Fruit fly (Drosophila melanogaster): ENCODE results near the gene CG33490.
A peak's percentile ranks its signal among the peaks of the same experiment; 100 is the strongest.

The CG33490 gene

dm6 chr3L:11560885-11561284 is 13.6 kb downstream of the CG33490 start:
- TF ChIP-seq CG17801 (GFP tag; optimal IDR thresholded peaks at IDR 0.05; ENCODE audit: partially characterized antibody) = no peak

DNA sequence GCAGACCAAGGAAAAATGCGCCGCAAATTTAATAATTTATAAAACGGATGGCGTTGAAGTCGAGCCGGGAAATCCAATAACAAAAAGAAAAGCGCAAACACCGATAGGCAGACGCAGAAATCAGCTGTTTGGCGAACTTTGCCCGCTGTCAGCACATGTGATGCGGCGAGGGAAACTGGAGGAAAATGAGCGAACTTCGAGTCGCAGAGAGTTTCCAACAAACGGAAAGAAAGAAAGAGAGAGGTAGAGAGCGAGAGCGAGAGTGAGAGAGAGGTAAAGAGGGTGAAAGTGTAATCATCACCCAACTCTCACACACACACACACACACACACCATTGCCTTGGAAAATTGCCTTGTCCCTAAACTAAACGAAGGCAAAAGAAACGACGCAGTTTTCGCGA is 17.3 kb downstream of the CG33490 start:
- TF ChIP-seq CG17801 (GFP tag; optimal IDR thresholded peaks at IDR 0.05; ENCODE audit: partially characterized antibody) = no peak

DNA sequence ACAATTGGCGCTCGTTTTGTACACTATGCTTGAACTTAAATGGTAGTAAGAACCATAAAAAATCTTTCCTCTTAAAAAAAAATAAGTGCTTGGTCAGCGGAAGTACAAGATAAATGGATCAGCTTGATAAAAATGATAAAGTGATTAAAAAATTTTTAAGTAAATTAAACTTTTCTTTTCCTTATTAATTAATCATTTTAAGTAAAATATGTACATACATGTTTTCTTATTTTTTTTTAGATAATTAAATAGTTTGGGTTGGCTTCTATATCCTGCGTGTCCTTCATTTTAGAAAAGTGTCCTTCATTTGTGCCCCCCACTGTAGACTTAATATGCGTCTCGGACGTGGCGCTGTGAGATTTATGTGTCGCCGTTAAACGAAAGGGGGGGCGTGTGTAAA is 17.8 kb downstream of the CG33490 start:
- no peak for TF ChIP-seq CG17801 (GFP tag; optimal IDR thresholded peaks at IDR 0.05; ENCODE audit: partially characterized antibody)

dm6 chr3L:11555662-11556460 is 18.6 kb downstream of the CG33490 start:
- TF ChIP-seq CG17801 (GFP tag; optimal IDR thresholded peaks at IDR 0.05; ENCODE audit: partially characterized antibody) = no peak

dm6 chr3L:11554796-11555195 is 19.7 kb downstream of the CG33490 start:
- TF ChIP-seq CG17801 (GFP tag; optimal IDR thresholded peaks at IDR 0.05; ENCODE audit: partially characterized antibody) = no peak

DNA sequence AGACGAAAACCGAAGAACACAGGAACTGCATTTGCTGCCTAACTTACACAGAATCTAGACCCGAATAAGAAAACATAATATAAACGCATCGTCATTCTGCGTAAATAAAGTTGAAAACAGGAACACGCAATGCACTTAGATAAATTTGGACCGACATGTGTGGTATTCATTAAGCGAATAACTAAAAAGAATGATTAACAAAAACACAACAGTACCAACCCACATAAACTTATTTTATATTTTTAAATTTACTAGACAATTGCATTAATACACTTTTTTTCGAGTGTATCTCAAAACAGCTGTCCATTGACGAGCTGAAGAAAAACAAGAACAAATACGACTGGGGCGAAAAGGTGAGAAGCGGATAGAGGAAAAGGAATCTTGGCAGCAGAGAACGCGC is 20.1 kb downstream of the CG33490 start:
- TF ChIP-seq CG17801 (GFP tag; optimal IDR thresholded peaks at IDR 0.05; ENCODE audit: partially characterized antibody) = peak; percentile 68

DNA sequence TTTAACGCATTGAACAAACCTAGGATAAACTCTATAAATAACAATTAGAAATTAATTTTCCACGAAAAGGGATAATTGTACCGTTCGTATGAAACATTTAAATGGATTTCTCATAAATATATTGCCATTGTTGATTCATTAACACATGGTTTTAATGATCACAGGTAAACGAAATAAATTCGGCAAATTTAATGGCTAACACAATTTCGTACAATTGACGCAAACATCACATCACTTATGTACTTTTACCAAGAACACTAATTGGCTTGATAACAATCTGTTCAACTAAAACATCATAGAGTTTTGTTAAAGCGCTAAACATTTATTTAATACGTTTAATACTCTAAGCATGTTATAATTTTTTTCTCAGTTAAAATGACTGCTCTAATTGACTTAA is 20.8 kb downstream of the CG33490 start:
- no peak for TF ChIP-seq CG17801 (GFP tag; optimal IDR thresholded peaks at IDR 0.05; ENCODE audit: partially characterized antibody)

- TF ChIP-seq CG17801 (GFP tag; optimal IDR thresholded peaks at IDR 0.05; ENCODE audit: partially characterized antibody) = peak; percentile 72
Observed at dm6 chr3L:11552996-11553671, 21.3 kb downstream of the CG33490 start.

- no peak for TF ChIP-seq CG17801 (GFP tag; optimal IDR thresholded peaks at IDR 0.05; ENCODE audit: partially characterized antibody)
Observed at dm6 chr3L:11551949-11552348, 22.5 kb downstream of the CG33490 start.

DNA sequence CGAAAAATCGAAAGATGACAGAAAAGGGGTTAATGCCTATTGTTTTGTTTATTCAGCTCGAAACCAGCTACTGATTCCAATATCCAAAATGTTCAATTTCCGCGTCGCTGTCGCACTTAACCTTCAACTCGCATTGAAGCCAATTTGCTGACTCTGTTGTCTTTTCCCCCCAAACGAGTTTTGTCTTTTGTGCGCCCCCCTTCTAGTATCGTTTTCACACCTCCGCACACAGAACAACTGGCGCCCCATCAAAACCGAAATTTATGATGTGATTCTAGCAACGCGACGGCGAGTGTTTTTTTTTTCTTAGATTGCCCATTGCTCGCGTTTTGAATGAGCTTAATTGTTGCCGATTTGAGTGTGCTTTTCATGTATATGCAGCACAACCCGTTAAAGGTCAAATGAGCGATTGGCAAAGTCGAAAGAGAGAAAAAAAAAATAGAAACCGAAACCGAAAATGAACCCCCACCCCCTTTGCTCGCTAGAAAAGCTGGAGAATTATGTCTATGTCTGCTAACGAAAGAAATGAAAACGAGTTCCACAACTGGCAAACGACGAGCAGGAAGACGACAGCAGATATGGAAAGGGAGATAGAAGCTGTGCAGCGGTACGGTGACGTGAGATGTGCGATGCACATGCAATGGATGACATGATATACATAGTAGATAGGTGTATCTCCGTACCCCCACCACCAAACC is 24.0 kb downstream of the CG33490 start:
- TF ChIP-seq CG17801 (GFP tag; optimal IDR thresholded peaks at IDR 0.05; ENCODE audit: partially characterized antibody) = no peak

- TF ChIP-seq CG17801 (GFP tag; optimal IDR thresholded peaks at IDR 0.05; ENCODE audit: partially characterized antibody) = no peak
Observed at dm6 chr3L:11549432-11549831, 25.0 kb downstream of the CG33490 start.

DNA sequence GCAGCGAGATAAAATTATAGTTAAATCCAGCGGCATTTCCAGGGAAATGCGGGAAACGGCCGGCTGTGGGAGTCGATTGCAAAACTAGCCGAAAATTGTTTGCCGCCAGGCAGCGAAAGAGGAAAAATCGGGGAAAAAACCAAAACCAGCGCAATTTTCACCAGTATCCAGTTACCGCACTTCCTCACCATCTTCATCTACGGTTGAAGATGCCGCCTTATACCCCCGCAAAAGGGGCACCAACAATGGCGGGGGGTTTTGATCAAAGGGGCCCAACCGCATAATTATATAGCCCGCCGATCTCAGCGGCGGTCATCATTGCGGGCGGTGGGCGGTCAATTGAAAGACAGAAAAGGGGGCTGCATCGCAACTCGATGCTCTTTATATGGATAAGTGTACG is 26.5 kb downstream of the CG33490 start:
- TF ChIP-seq CG17801 (GFP tag; optimal IDR thresholded peaks at IDR 0.05; ENCODE audit: partially characterized antibody) = no peak

DNA sequence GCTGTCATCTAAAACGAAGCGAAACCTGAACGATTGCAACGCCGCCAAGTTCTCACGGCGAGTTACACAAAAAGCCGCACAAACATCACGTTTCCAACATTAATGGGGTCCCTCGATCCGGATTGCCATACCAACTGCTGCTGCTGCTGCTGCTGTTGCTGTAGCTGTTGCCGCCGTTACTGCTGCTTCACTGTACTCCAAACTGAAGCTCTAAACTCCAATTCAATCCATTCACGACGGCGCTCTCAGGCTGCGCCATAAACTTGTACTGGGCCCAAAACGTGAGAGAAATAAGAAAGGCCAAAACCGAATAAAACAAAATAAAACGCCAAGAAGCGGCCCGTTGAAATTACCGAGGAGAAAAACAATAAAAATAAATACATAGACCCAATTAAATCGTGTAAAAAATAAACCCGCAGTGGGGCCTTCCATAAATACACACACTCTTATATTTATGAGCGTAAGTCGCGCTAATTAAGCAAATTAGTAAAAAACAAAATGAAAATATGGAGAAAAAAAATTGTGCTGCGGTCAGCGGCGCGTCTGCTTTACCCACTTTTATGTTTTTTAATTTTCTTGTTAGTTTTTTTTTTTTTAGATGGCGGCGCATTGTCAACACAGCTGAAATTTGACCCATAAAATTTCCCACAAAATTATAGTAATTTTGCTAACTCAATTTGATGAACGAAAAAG is 27.0 kb downstream of the CG33490 start:
- TF ChIP-seq CG17801 (GFP tag; optimal IDR thresholded peaks at IDR 0.05; ENCODE audit: partially characterized antibody) = peak; percentile 84

DNA sequence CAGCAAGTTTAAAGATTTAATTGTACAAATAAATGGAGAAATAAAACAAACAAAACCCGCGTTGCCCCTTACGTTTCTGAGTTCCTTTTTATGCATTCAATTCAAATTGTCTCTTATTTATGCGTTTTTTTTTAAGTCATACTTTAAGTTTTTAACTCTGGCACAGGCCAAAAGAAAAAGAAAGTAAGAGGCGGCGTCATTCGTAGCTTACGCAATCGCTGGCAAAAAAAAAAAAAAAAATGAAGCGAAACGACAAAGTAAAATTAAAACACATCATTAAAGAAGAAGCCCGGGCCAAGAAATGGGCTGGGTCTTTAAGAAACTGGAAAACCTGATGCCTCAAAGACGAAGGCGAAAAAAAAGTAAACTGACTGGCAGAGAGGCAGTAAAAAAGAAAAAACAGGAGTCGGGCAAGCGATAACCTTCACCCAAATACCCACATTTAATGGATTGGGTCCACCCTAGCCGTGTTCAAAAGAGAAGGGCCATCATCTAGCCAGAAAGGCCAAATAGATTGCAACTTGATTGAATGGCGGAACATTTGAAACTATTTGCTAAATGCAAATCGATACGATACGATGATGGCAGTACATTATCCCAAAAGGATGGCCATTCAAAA is 30.7 kb downstream of the CG33490 start:
- no peak for TF ChIP-seq CG17801 (GFP tag; optimal IDR thresholded peaks at IDR 0.05; ENCODE audit: partially characterized antibody)

- no peak for TF ChIP-seq CG17801 (GFP tag; optimal IDR thresholded peaks at IDR 0.05; ENCODE audit: partially characterized antibody)
Observed at dm6 chr3L:11542948-11543347, 31.5 kb downstream of the CG33490 start.
